Worm (Caenorhabditis elegans) whole organism, mixed stage, embryonic: Measurements from ENCODE around the gene Y39B6A.29.
A peak's percentile ranks its signal among the peaks of the same experiment; 100 is the strongest.

Experiments
- M03D4.4 ChIP-seq: sonication (generic microtip); optimal IDR thresholded peaks from 2 replicates; lab custom pipeline; 2017; ENCODE audit warnings: mild to moderate bottlenecking, missing genetic modification characterization, missing compliant biosample characterization
- bed-3 ChIP-seq: fragments of 200-800 bp; sonication (Bioruptor generic); optimal IDR thresholded peaks from 3 replicates; lab custom pipeline; 2018; ENCODE audit warnings: mild to moderate bottlenecking, missing genetic modification characterization, moderate library complexity, missing compliant biosample characterization
- blmp-1 ChIP-seq: fragments of 150-350 bp; optimal IDR thresholded peaks from 2 replicates; lab custom pipeline; 2014; ENCODE audit warnings: missing biosample characterization, missing genetic modification characterization
- ceh-39 ChIP-seq: fragments of 150-350 bp; optimal IDR thresholded peaks from 2 replicates; lab custom pipeline; 2014; ENCODE audit warnings: missing biosample characterization, missing genetic modification characterization
- ceh-43 ChIP-seq: fragments of 200-800 bp; sonication (Bioruptor generic); optimal IDR thresholded peaks from 2 replicates; lab custom pipeline; 2018; ENCODE audit warnings: mild to moderate bottlenecking, missing genetic modification characterization, moderate library complexity, missing compliant biosample characterization
- ceh-83 ChIP-seq: fragments of 200-800 bp; sonication (Bioruptor generic); optimal IDR thresholded peaks from 2 replicates; lab custom pipeline; 2018; ENCODE audit warnings: mild to moderate bottlenecking, missing genetic modification characterization, missing compliant biosample characterization
- ces-1 ChIP-seq: fragments of 150-350 bp; optimal IDR thresholded peaks from 2 replicates; lab custom pipeline; 2014; ENCODE audit warnings: missing biosample characterization, missing genetic modification reagents, missing genetic modification characterization
- cnd-1 ChIP-seq: fragments of 200-800 bp; sonication (Bioruptor generic); optimal IDR thresholded peaks from 2 replicates; lab custom pipeline; 2018; ENCODE audit warnings: mild to moderate bottlenecking, missing genetic modification characterization, missing compliant biosample characterization
- drap-1 ChIP-seq: fragments of 200-800 bp; sonication (Bioruptor generic); optimal IDR thresholded peaks from 3 replicates; lab custom pipeline; 2018; ENCODE audit warnings: mild to moderate bottlenecking, missing genetic modification characterization, missing compliant biosample characterization
- elt-1 ChIP-seq: sonication (generic microtip); optimal IDR thresholded peaks from 2 replicates; lab custom pipeline; 2017; ENCODE audit warnings: missing genetic modification characterization, mild to moderate bottlenecking, missing compliant biosample characterization, antibody characterized with exemption, moderate library complexity, borderline replicate concordance; ENCODE audit not compliant: insufficient read depth
- elt-3 ChIP-seq: fragments of 150-350 bp; optimal IDR thresholded peaks from 2 replicates; lab custom pipeline; 2014; ENCODE audit warnings: missing biosample characterization, missing genetic modification characterization
- ham-2 ChIP-seq: fragments of 200-800 bp; sonication (Bioruptor generic); optimal IDR thresholded peaks from 2 replicates; lab custom pipeline; 2018; ENCODE audit warnings: mild to moderate bottlenecking, missing genetic modification characterization, missing compliant biosample characterization
- hlh-1 ChIP-seq: fragments of 150-350 bp; optimal IDR thresholded peaks from 2 replicates; lab custom pipeline; 2014; ENCODE audit warnings: missing biosample characterization, missing genetic modification reagents, missing genetic modification characterization
- lin-13 ChIP-seq: fragments of 150-350 bp; optimal IDR thresholded peaks from 2 replicates; lab custom pipeline; 2014; ENCODE audit warnings: missing biosample characterization, missing genetic modification characterization
- lin-32 ChIP-seq: fragments of 200-800 bp; sonication (Bioruptor generic); optimal IDR thresholded peaks from 2 replicates; lab custom pipeline; 2018; ENCODE audit warnings: mild to moderate bottlenecking, missing genetic modification characterization, missing compliant biosample characterization
- lsy-2 ChIP-seq: fragments of 150-350 bp; optimal IDR thresholded peaks from 2 replicates; lab custom pipeline; 2014; ENCODE audit warnings: missing biosample characterization, missing genetic modification characterization
- mab-5 ChIP-seq: fragments of 150-350 bp; optimal IDR thresholded peaks from 2 replicates; lab custom pipeline; 2014; ENCODE audit warnings: missing biosample characterization, missing genetic modification characterization
- mep-1 ChIP-seq: fragments of 150-350 bp; optimal IDR thresholded peaks from 2 replicates; lab custom pipeline; 2017; ENCODE audit warnings: missing biosample characterization, missing genetic modification reagents, missing genetic modification characterization, inconsistent platforms
- mls-2 ChIP-seq: sonication (generic microtip); optimal IDR thresholded peaks from 2 replicates; lab custom pipeline; 2016; ENCODE audit warnings: mild to moderate bottlenecking, missing genetic modification characterization, moderate library complexity, missing compliant biosample characterization
- nhr-12 ChIP-seq: fragments of 150-350 bp; optimal IDR thresholded peaks from 2 replicates; lab custom pipeline; 2014; ENCODE audit warnings: missing biosample characterization, missing genetic modification characterization
- nhr-2 ChIP-seq: fragments of 150-350 bp; optimal IDR thresholded peaks from 2 replicates; lab custom pipeline; 2014; ENCODE audit warnings: missing biosample characterization, missing genetic modification characterization
- nhr-28 ChIP-seq: fragments of 150-350 bp; optimal IDR thresholded peaks from 2 replicates; lab custom pipeline; 2014; ENCODE audit warnings: missing biosample characterization, missing genetic modification characterization
- nhr-76 ChIP-seq: sonication (generic microtip); optimal IDR thresholded peaks from 2 replicates; lab custom pipeline; 2017; ENCODE audit warnings: missing biosample characterization, missing genetic modification characterization
- pha-4 ChIP-seq: fragments of 150-350 bp; optimal IDR thresholded peaks from 2 replicates; lab custom pipeline; 2018; ENCODE audit warnings: missing biosample characterization, missing genetic modification reagents, missing genetic modification characterization
- sem-2 ChIP-seq: fragments of 200-800 bp; sonication (Bioruptor generic); optimal IDR thresholded peaks from 2 replicates; lab custom pipeline; 2018; ENCODE audit warnings: mild to moderate bottlenecking, missing genetic modification characterization, missing compliant biosample characterization
- snpc-4 ChIP-seq: fragments of 150-350 bp; optimal IDR thresholded peaks from 2 replicates; lab custom pipeline; 2014; ENCODE audit warnings: missing biosample characterization, missing genetic modification characterization
- sptf-1 ChIP-seq: sonication (generic microtip); optimal IDR thresholded peaks from 2 replicates; lab custom pipeline; 2017; ENCODE audit warnings: mild to moderate bottlenecking, missing genetic modification characterization, moderate library complexity, missing compliant biosample characterization
- tbx-8 ChIP-seq: fragments of 200-800 bp; sonication (Bioruptor generic); optimal IDR thresholded peaks from 2 replicates; lab custom pipeline; 2018; ENCODE audit warnings: mild to moderate bottlenecking, missing genetic modification characterization, moderate library complexity, missing compliant biosample characterization
- unc-120 ChIP-seq: sonication (generic microtip); optimal IDR thresholded peaks from 2 replicates; lab custom pipeline; 2017; ENCODE audit warnings: missing genetic modification characterization, missing compliant biosample characterization; ENCODE audit not compliant: poor library complexity, severe bottlenecking
- unc-39 ChIP-seq: fragments of 150-350 bp; optimal IDR thresholded peaks from 2 replicates; lab custom pipeline; 2014; ENCODE audit warnings: missing biosample characterization, missing genetic modification characterization
- unc-62 ChIP-seq: fragments of 150-350 bp; optimal IDR thresholded peaks from 2 replicates; lab custom pipeline; 2014; ENCODE audit warnings: missing biosample characterization, missing genetic modification reagents, missing genetic modification characterization
- zip-8 ChIP-seq: fragments of 150-350 bp; optimal IDR thresholded peaks from 2 replicates; lab custom pipeline; 2014; ENCODE audit warnings: missing biosample characterization, missing genetic modification characterization
- ztf-11 ChIP-seq: fragments of 150-350 bp; optimal IDR thresholded peaks from 2 replicates; lab custom pipeline; 2014; ENCODE audit warnings: missing biosample characterization, missing genetic modification characterization

Y39B6A.29 gene

DNA sequence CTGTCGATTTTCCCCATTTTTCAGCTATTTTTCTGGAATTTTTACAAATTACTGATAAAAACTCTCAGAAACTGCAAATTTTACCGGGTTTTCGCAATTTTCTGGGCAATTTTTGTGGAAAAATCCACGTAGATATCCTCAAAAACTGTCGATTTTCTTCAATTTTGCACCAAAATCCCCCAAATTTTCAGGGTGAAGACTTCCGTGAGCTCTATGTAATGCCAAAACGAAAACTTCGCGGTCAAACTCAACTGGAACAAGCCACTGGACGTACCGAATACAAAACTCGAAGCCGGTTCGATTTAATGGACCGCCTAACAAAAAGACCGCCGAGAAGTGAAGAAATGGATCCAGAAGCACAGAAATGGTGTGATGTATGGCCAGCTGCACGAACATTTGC lies 42.8 kb downstream of the Y39B6A.29 start:
- TF ChIP-seq ham-2 (GFP tag; lab: Kevin White, UChicago) (no peak), zip-8 (tag; lab: Kevin White, UChicago) (no peak), lsy-2 (tag; lab: Kevin White, UChicago) (no peak), ces-1 (GFP tag; lab: Kevin White, UChicago) (no peak), mab-5 (no peak), ceh-83 (GFP tag; lab: Kevin White, UChicago) (no peak), sptf-1 (tag; lab: Kevin White, UChicago) (no peak), snpc-4 (tag; lab: Kevin White, UChicago) (no peak), elt-1 (tag; lab: Kevin White, UChicago) (no peak), nhr-76 (tag; lab: Kevin White, UChicago) (no peak), nhr-12 (tag; lab: Kevin White, UChicago) (no peak), mep-1 (tag; lab: Kevin White, UChicago) (no peak), unc-39 (no peak), mls-2 (tag; lab: Kevin White, UChicago) (no peak), unc-120 (tag; lab: Kevin White, UChicago) (no peak), tbx-8 (GFP tag; lab: Kevin White, UChicago) (no peak), ceh-43 (GFP tag; lab: Kevin White, UChicago) (no peak), drap-1 (GFP tag; lab: Kevin White, UChicago) (no peak), hlh-1 (no peak), sem-2 (no peak)
- TF ChIP-seq, all 35 proteins: peak for 0

DNA sequence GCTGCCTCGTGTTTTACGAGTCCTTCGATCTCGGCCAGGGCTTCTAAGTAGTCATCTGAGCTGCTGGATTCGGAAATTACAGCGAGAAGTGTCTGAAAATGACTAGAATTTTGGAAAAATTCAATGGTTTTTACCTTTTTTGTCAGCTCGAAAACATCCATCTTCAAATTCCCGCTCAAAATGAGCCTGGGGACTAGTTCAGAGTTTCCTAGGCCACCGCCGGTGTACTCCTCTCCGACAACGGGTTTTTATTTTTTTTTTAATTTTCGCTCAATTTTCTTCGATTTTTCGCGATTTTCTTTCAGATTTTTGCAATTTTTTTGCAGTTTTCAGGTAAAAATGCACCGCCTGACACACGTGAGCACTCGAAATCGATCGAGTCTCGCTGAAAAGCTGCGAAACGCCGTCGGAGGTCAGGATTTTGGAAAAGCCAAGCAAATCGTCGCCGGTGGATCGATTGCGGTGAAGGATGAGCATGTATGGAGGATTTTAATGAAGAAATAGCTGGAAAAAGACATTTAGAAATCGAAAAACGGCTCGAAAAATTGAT lies 43.5 kb downstream of the Y39B6A.29 start, which contains the start of the genes mrps-35 and sws-1:
TSS of gene mrps-35 (plus strand) at position 327 of the 550 bp plus-strand sequence.
TSS of gene sws-1 (minus strand) at position 500 of the 550 bp plus-strand sequence.
- TF ChIP-seq lin-32 (GFP tag; lab: Kevin White, UChicago) (no peak), elt-1 (tag; lab: Kevin White, UChicago) (no peak), pha-4 (tag; lab: Kevin White, UChicago) (no peak), nhr-12 (tag; lab: Kevin White, UChicago) (no peak), drap-1 (GFP tag; lab: Kevin White, UChicago) (peak; percentile 24), lin-13 (peak; percentile 13), mep-1 (tag; lab: Kevin White, UChicago) (no peak), ham-2 (GFP tag; lab: Kevin White, UChicago) (no peak), mab-5 (no peak), ces-1 (GFP tag; lab: Kevin White, UChicago) (no peak), ceh-39 (no peak), unc-39 (peak; percentile 21), ztf-11 (tag; lab: Kevin White, UChicago) (no peak), bed-3 (no peak), ceh-43 (GFP tag; lab: Kevin White, UChicago) (no peak), zip-8 (tag; lab: Kevin White, UChicago) (no peak), ceh-83 (GFP tag; lab: Kevin White, UChicago) (no peak), sptf-1 (tag; lab: Kevin White, UChicago) (peak; percentile 39), unc-120 (tag; lab: Kevin White, UChicago) (no peak), elt-3 (tag; lab: Kevin White, UChicago) (no peak), snpc-4 (tag; lab: Kevin White, UChicago) (no peak), unc-62 (GFP tag; lab: Kevin White, UChicago) (no peak)

DNA sequence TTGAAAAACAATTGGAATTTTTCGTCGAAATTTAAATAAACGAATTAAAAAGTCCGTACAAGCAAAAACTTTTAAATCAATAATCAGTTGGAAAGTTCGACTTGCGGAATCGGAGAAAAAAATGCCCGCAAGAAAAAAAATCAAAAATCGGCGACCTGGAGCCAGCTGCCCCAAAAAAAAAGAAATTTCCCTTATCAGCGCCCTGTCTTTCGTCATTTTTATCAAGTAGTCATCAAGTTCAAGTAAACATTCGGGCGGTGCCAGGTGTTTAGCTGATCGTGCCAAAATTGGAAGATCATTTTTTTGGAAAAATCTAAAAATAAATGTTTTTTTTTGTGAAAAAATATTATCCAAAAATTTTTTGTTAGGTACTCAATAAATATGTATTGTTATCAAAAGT lies 46.3 kb downstream of the Y39B6A.29 start:
- TF ChIP-seq lsy-2 (tag; lab: Kevin White, UChicago) (no peak), mab-5 (no peak), snpc-4 (tag; lab: Kevin White, UChicago) (no peak), nhr-2 (tag; lab: Kevin White, UChicago) (no peak), ceh-43 (GFP tag; lab: Kevin White, UChicago) (no peak), nhr-76 (tag; lab: Kevin White, UChicago) (no peak), sem-2 (no peak), ceh-83 (GFP tag; lab: Kevin White, UChicago) (no peak), nhr-28 (no peak)

DNA sequence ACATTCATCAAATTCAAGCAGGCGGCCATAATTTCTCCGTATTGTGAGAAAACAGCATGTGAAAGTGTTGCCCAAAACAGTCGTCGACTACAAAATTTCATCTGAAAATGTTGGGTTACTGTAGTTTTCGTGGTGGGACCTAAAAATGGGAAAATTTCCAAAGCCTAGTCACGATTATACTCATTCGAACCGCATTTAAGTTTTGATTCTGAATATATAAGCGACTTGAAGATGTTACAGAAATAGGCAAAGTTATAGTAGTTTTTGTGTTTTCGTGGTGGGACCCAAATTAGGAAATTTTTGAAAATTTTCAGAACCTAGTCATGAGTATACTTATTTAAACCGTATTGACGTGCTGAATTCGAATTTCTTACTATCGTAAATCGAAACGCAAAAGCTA lies 46.7 kb downstream of the Y39B6A.29 start, which contains the start of gene Y39B6A.41:
TSS of gene Y39B6A.41 (minus strand) at position 101 of the 400 bp plus-strand sequence.
- no peak for TF ChIP-seq elt-3 (tag; lab: Kevin White, UChicago)
- no peak for TF ChIP-seq cnd-1 (tag; lab: Kevin White, UChicago)
- TF ChIP-seq ces-1 (GFP tag; lab: Kevin White, UChicago), result no peak
- TF ChIP-seq sem-2, result no peak
- TF ChIP-seq unc-39, result no peak
- TF ChIP-seq unc-62 (GFP tag; lab: Kevin White, UChicago), result no peak
- TF ChIP-seq ham-2 (GFP tag; lab: Kevin White, UChicago), result no peak
- no peak for TF ChIP-seq nhr-28
- no peak for TF ChIP-seq nhr-12 (tag; lab: Kevin White, UChicago)
- TF ChIP-seq ceh-39, result no peak
- TF ChIP-seq lsy-2 (tag; lab: Kevin White, UChicago), result no peak
- TF ChIP-seq hlh-1, result no peak
- no peak for TF ChIP-seq blmp-1 (tag; lab: Kevin White, UChicago)
- no peak for TF ChIP-seq M03D4.4 (tag; lab: Kevin White, UChicago)
- TF ChIP-seq ztf-11 (tag; lab: Kevin White, UChicago), result no peak
- no peak for TF ChIP-seq drap-1 (GFP tag; lab: Kevin White, UChicago)
- no peak for TF ChIP-seq pha-4 (tag; lab: Kevin White, UChicago)
